Fruit fly (Drosophila melanogaster): ENCODE measurements around the gene ZAP3.

The ZAP3 gene

dm6 chrX:10106562-10107147 is 24.4 kb upstream of the ZAP3 start:
- no peak for TF ChIP-seq usp (GFP tag; optimal IDR thresholded peaks at IDR 0.05)
- TF ChIP-seq sv (GFP tag; optimal IDR thresholded peaks at IDR 0.05): no peak
- no peak for TF ChIP-seq Vsx2 (GFP tag; optimal IDR thresholded peaks at IDR 0.05; ENCODE audit: partially characterized antibody)
- TF ChIP-seq OdsH (GFP tag; optimal IDR thresholded peaks at IDR 0.05): no peak
- TF ChIP-seq Hr78 (GFP tag; optimal IDR thresholded peaks at IDR 0.05): no peak
- no peak for TF ChIP-seq CG32264 (GFP tag; optimal IDR thresholded peaks at IDR 0.05)
- no peak for TF ChIP-seq rgr (GFP tag; optimal IDR thresholded peaks at IDR 0.05)
- no peak for TF ChIP-seq woc (GFP tag; optimal IDR thresholded peaks at IDR 0.05)
- no peak for TF ChIP-seq Hr83 (GFP tag; optimal IDR thresholded peaks at IDR 0.05; ENCODE audit: poor library complexity, severe bottlenecking)
- TF ChIP-seq Dfd (GFP tag; optimal IDR thresholded peaks at IDR 0.05): no peak
- TF ChIP-seq Abd-B (GFP tag; optimal IDR thresholded peaks at IDR 0.05): no peak
- no peak for TF ChIP-seq brk (GFP tag; optimal IDR thresholded peaks at IDR 0.05)
- TF ChIP-seq jim (GFP tag; optimal IDR thresholded peaks at IDR 0.05): no peak
- TF ChIP-seq pan (optimal IDR thresholded peaks at IDR 0.05): no peak
- TF ChIP-seq foxo (GFP tag; optimal IDR thresholded peaks at IDR 0.05): no peak
- no peak for TF ChIP-seq Rel (GFP tag; optimal IDR thresholded peaks at IDR 0.05)
- no peak for TF ChIP-seq Rel (tag; optimal IDR thresholded peaks at IDR 0.05)
- no peak for TF ChIP-seq Mio (GFP tag; optimal IDR thresholded peaks at IDR 0.05)

DNA sequence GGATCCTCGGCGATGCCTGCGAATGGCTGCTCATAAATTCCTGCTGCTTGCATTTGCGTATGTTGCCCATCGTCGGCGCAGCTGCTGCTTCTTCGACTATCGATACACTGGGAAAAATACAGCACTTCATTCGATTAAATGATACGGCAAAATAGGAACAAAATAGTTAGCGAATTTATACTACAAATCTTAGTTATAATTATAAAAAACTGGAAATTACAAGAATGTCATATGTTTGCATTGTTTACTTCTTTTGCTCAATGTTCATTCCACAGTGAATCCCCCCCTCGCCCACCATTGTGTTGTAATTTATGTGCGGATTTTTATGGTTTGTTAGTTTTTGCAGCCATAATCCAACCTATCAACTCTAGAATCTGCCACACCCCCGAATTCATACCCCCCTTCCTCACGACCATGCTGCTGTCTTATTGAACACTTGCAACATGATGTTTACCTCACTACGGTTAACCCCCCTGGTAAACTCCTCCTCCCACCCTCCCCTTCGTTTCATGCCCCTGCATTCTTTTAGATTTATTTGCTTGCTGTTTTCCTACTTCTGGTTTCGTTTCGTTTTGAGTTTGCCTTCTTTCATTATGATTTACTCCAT is 23.5 kb upstream of the ZAP3 start:
- TF ChIP-seq HLH106 (tag; optimal IDR thresholded peaks at IDR 0.05): peak; percentile 16
- TF ChIP-seq ey (GFP tag; optimal IDR thresholded peaks at IDR 0.05): peak; percentile 15
- peak in 1 of 2 experiments; percentile 8 for TF ChIP-seq foxo (GFP tag; optimal IDR thresholded peaks at IDR 0.05)
- TF ChIP-seq tai (GFP tag; optimal IDR thresholded peaks at IDR 0.05): no peak
- no peak for TF ChIP-seq pan (optimal IDR thresholded peaks at IDR 0.05)
- TF ChIP-seq Abd-B (GFP tag; optimal IDR thresholded peaks at IDR 0.05): no peak
- TF ChIP-seq CrebA (GFP tag; optimal IDR thresholded peaks at IDR 0.05; ENCODE audit: borderline replicate concordance): no peak
- TF ChIP-seq h (GFP tag; optimal IDR thresholded peaks at IDR 0.05): peak; percentile 30
- TF ChIP-seq psq (GFP tag; optimal IDR thresholded peaks at IDR 0.05): peak; percentile 43
- no peak for TF ChIP-seq Dif (GFP tag; optimal IDR thresholded peaks at IDR 0.05; ENCODE audit: partially characterized antibody)
- TF ChIP-seq Rel (GFP tag; optimal IDR thresholded peaks at IDR 0.05): no peak
- TF ChIP-seq Rel (tag; optimal IDR thresholded peaks at IDR 0.05): no peak
- TF ChIP-seq Hnf4 (GFP tag; optimal IDR thresholded peaks at IDR 0.05): no peak
- no peak for TF ChIP-seq Vsx2 (GFP tag; optimal IDR thresholded peaks at IDR 0.05; ENCODE audit: partially characterized antibody)
- peak; percentile 20 for TF ChIP-seq fru (GFP tag; optimal IDR thresholded peaks at IDR 0.05)
- TF ChIP-seq rgr (GFP tag; optimal IDR thresholded peaks at IDR 0.05): peak; percentile 10
- no peak for TF ChIP-seq woc (GFP tag; optimal IDR thresholded peaks at IDR 0.05)
- TF ChIP-seq jim (GFP tag; optimal IDR thresholded peaks at IDR 0.05): no peak
- TF ChIP-seq Jra (GFP tag; optimal IDR thresholded peaks at IDR 0.05): no peak
- no peak for TF ChIP-seq Mio (GFP tag; optimal IDR thresholded peaks at IDR 0.05)

- TF ChIP-seq HLH106 (tag; optimal IDR thresholded peaks at IDR 0.05) (peak; percentile 77), OdsH (GFP tag; optimal IDR thresholded peaks at IDR 0.05) (peak; percentile 32), woc (GFP tag; optimal IDR thresholded peaks at IDR 0.05) (peak; percentile 29), rgr (GFP tag; optimal IDR thresholded peaks at IDR 0.05) (peak; percentile 38), ey (GFP tag; optimal IDR thresholded peaks at IDR 0.05) (peak; percentile 47), CrebA (GFP tag; optimal IDR thresholded peaks at IDR 0.05; ENCODE audit: borderline replicate concordance) (no peak), Hnf4 (GFP tag; optimal IDR thresholded peaks at IDR 0.05) (peak; percentile 19), tai (GFP tag; optimal IDR thresholded peaks at IDR 0.05) (no peak), Jra (GFP tag; optimal IDR thresholded peaks at IDR 0.05) (no peak), br (GFP tag; optimal IDR thresholded peaks at IDR 0.05) (peak; percentile 20), CG32264 (GFP tag; optimal IDR thresholded peaks at IDR 0.05) (peak; percentile 9), dsf (GFP tag; optimal IDR thresholded peaks at IDR 0.05; ENCODE audit: borderline replicate concordance) (no peak), sv (GFP tag; optimal IDR thresholded peaks at IDR 0.05) (no peak), Dfd (GFP tag; optimal IDR thresholded peaks at IDR 0.05) (no peak), Sp1 (GFP tag; optimal IDR thresholded peaks at IDR 0.05) (peak; percentile 42), jim (GFP tag; optimal IDR thresholded peaks at IDR 0.05) (no peak), foxo (GFP tag; optimal IDR thresholded peaks at IDR 0.05) (peak in 1 of 2 experiments; percentile 57), h (GFP tag; optimal IDR thresholded peaks at IDR 0.05) (peak; percentile 60), lola (GFP tag; optimal IDR thresholded peaks at IDR 0.05) (no peak), Hr78 (GFP tag; optimal IDR thresholded peaks at IDR 0.05) (no peak), dl (GFP tag; optimal IDR thresholded peaks at IDR 0.05; ENCODE audit: insufficient read depth in 1 of 2, partially characterized antibody in 2 of 2) (no peak), GATAd (GFP tag; optimal IDR thresholded peaks at IDR 0.05) (no peak), fru (GFP tag; optimal IDR thresholded peaks at IDR 0.05) (peak; percentile 50), sage (GFP tag; optimal IDR thresholded peaks at IDR 0.05) (no peak), pan (optimal IDR thresholded peaks at IDR 0.05) (no peak), CG9705 (GFP tag; optimal IDR thresholded peaks at IDR 0.05) (no peak), dmrt93B (GFP tag; optimal IDR thresholded peaks at IDR 0.05) (peak; percentile 30), N (GFP tag; optimal IDR thresholded peaks at IDR 0.05) (no peak), psq (GFP tag; optimal IDR thresholded peaks at IDR 0.05) (no peak), Myc (optimal IDR thresholded peaks at IDR 0.05) (no peak), Hr83 (GFP tag; optimal IDR thresholded peaks at IDR 0.05; ENCODE audit: poor library complexity, severe bottlenecking) (no peak), usp (GFP tag; optimal IDR thresholded peaks at IDR 0.05) (no peak)
These were observed 22.2 kb upstream of the ZAP3 start for dm6 chrX:10104477-10104876.
